Fruit fly (Drosophila melanogaster) whole organism, embryonic: Measurements from ENCODE around the gene CG14881.

Source experiments
- CG13123 ChIP-seq: fragments of 200-800 bp; sonication (Bioruptor generic); optimal IDR thresholded peaks from 2 replicates; lab custom pipeline; 2016; ENCODE audit warnings: missing biosample characterization, missing genetic modification characterization
- CG31224 ChIP-seq: fragments of 200-800 bp; sonication (Bioruptor generic); IDR thresholded peaks from 2 replicates; pipeline ENCODE4 v1.3.6; 2022; ENCODE audit warnings: missing biosample characterization, missing genetic modification characterization
- CG42726 ChIP-seq: fragments of 200-800 bp; sonication (Bioruptor generic); IDR thresholded peaks from 2 replicates; pipeline ENCODE4 v1.3.6; 2022; ENCODE audit warnings: missing biosample characterization, missing genetic modification characterization; ENCODE audit not compliant: partially characterized antibody
- Dll ChIP-seq: fragments of 200-800 bp; sonication (Bioruptor generic); IDR thresholded peaks from 4 replicates; pipeline ENCODE4 v1.3.6; 2022; ENCODE audit warnings: missing biosample characterization, missing genetic modification characterization; ENCODE audit not compliant: partially characterized antibody
- HLH3B ChIP-seq: fragments of 200-800 bp; sonication (Bioruptor generic); IDR thresholded peaks from 2 replicates; pipeline ENCODE4 v1.3.6; 2022; ENCODE audit warnings: missing biosample characterization, missing genetic modification characterization
- Nf-YA ChIP-seq: fragments of 200-800 bp; sonication (Bioruptor generic); IDR thresholded peaks from 2 replicates; pipeline ENCODE4 v1.3.6; 2022; ENCODE audit warnings: missing biosample characterization, missing genetic modification characterization
- Sox102F ChIP-seq: fragments of 200-800 bp; sonication (Bioruptor generic); optimal IDR thresholded peaks from 2 replicates; lab custom pipeline; 2018; ENCODE audit warnings: missing biosample characterization, mild to moderate bottlenecking, missing genetic modification characterization, moderate library complexity
- chn ChIP-seq: fragments of 200-800 bp; sonication (Bioruptor generic); optimal IDR thresholded peaks from 2 replicates; lab custom pipeline; 2016; ENCODE audit warnings: missing biosample characterization, missing genetic modification characterization
- dysf ChIP-seq: fragments of 200-800 bp; sonication (Bioruptor generic); IDR thresholded peaks from 3 replicates; pipeline ENCODE4 v1.3.6; 2022; ENCODE audit warnings: missing biosample characterization, missing genetic modification characterization
- tin ChIP-seq: fragments of 200-800 bp; sonication (Bioruptor generic); optimal IDR thresholded peaks from 3 replicates; lab custom pipeline; 2016; ENCODE audit warnings: missing biosample characterization, missing genetic modification characterization
- tup ChIP-seq: fragments of 200-800 bp; sonication (Bioruptor generic); optimal IDR thresholded peaks from 2 replicates; lab custom pipeline; 2016; ENCODE audit warnings: missing biosample characterization, mild to moderate bottlenecking, missing genetic modification characterization, moderate library complexity
- vfl ChIP-seq: fragments of 200-800 bp; sonication (Bioruptor generic); optimal IDR thresholded peaks from 2 replicates; lab custom pipeline; 2016; ENCODE audit warnings: missing biosample characterization, missing genetic modification characterization
- vvl ChIP-seq: fragments of 200-800 bp; sonication (Bioruptor generic); IDR thresholded peaks from 2 replicates; pipeline ENCODE4 v1.3.6; 2022; ENCODE audit warnings: missing biosample characterization, missing genetic modification characterization

- TF ChIP-seq Nf-YA (GFP tag; lab: Robert Waterston, UW) (no peak), dysf (GFP tag; lab: Robert Waterston, UW) (no peak), Dll (no peak), CG13123 (no peak), CG42726 (no peak), CG31224 (GFP tag; lab: Robert Waterston, UW) (no peak), vvl (GFP tag; lab: Robert Waterston, UW) (no peak), chn (no peak), vfl (GFP tag; lab: Kevin White, UChicago) (no peak), tup (GFP tag; lab: Kevin White, UChicago) (no peak), HLH3B (GFP tag; lab: Robert Waterston, UW) (no peak), tin (no peak), Sox102F (GFP tag; lab: Kevin White, UChicago) (no peak)
These were observed 47.7 kb upstream of the CG14881 start for dm6 chr3R:16387039-16387438.
